Fruit fly (Drosophila melanogaster) whole organism, embryonic: ENCODE results near the gene CG9164.

ENCODE experiments used
- BEAF-32 ChIP-seq: fragments of 200-800 bp; sonication (Bioruptor generic); optimal IDR thresholded peaks from 3 replicates; lab custom pipeline; 2017; ENCODE audit warnings: missing biosample characterization, missing genetic modification characterization, mild to moderate bottlenecking, moderate library complexity, missing genetic modification reagents
- Bteb2 ChIP-seq: fragments of 200-800 bp; sonication (Bioruptor generic); optimal IDR thresholded peaks from 2 replicates; lab custom pipeline; 2016; ENCODE audit warnings: missing biosample characterization, missing genetic modification characterization
- CG10147 ChIP-seq: fragments of 200-800 bp; sonication (Bioruptor generic); optimal IDR thresholded peaks from 2 replicates; lab custom pipeline; 2019; ENCODE audit warnings: missing biosample characterization, mild to moderate bottlenecking, missing genetic modification characterization, moderate library complexity
- CG10431 ChIP-seq: fragments of 200-800 bp; sonication (Bioruptor generic); optimal IDR thresholded peaks from 3 replicates; lab custom pipeline; 2018; ENCODE audit warnings: missing biosample characterization, mild to moderate bottlenecking, missing genetic modification characterization
- CG11093 ChIP-seq: fragments of 200-800 bp; sonication (Bioruptor generic); IDR thresholded peaks from 3 replicates; pipeline ENCODE4 v1.3.6; 2022; ENCODE audit warnings: missing biosample characterization, missing genetic modification characterization
- CG11456 ChIP-seq: fragments of 200-800 bp; sonication (Bioruptor generic); IDR thresholded peaks from 3 replicates; pipeline ENCODE4 v1.3.6; 2022; ENCODE audit warnings: missing biosample characterization, missing genetic modification characterization
- CG12219 ChIP-seq: fragments of 200-800 bp; sonication (Bioruptor generic); optimal IDR thresholded peaks from 3 replicates; lab custom pipeline; 2018; ENCODE audit warnings: missing biosample characterization, mild to moderate bottlenecking, missing genetic modification characterization
- CG1233 ChIP-seq: fragments of 200-800 bp; sonication (Bioruptor generic); optimal IDR thresholded peaks from 4 replicates; lab custom pipeline; 2018; ENCODE audit warnings: missing biosample characterization, mild to moderate bottlenecking, missing genetic modification characterization
- CG12942 ChIP-seq: fragments of 200-800 bp; sonication (Bioruptor generic); optimal IDR thresholded peaks from 3 replicates; lab custom pipeline; 2016; ENCODE audit warnings: missing biosample characterization, missing genetic modification characterization
- CG13296 ChIP-seq: fragments of 200-800 bp; sonication (Bioruptor generic); optimal IDR thresholded peaks from 3 replicates; lab custom pipeline; 2018; ENCODE audit warnings: missing biosample characterization, mild to moderate bottlenecking, missing genetic modification characterization
- CG14667 ChIP-seq: fragments of 200-800 bp; sonication (Bioruptor generic); IDR thresholded peaks from 2 replicates; pipeline ENCODE4 v1.3.6; 2022; ENCODE audit warnings: missing biosample characterization, missing genetic modification characterization
- CG16779 ChIP-seq: fragments of 200-800 bp; sonication (Bioruptor generic); IDR thresholded peaks from 2 replicates; pipeline ENCODE4 v1.3.6; 2022; ENCODE audit warnings: missing biosample characterization, missing genetic modification characterization
- CG17328 ChIP-seq: fragments of 200-800 bp; sonication (Bioruptor generic); IDR thresholded peaks from 2 replicates; pipeline ENCODE4 v1.3.6; 2022; ENCODE audit warnings: missing biosample characterization, missing genetic modification characterization
- CG30431 ChIP-seq: fragments of 200-800 bp; sonication (Bioruptor generic); optimal IDR thresholded peaks from 2 replicates; lab custom pipeline; 2017; ENCODE audit warnings: missing biosample characterization, missing genetic modification characterization
- CG4282 ChIP-seq: fragments of 200-800 bp; sonication (Bioruptor generic); optimal IDR thresholded peaks from 2 replicates; lab custom pipeline; 2016; ENCODE audit warnings: missing biosample characterization, missing genetic modification characterization
- CG4617 ChIP-seq: fragments of 200-800 bp; sonication (Bioruptor generic); optimal IDR thresholded peaks from 3 replicates; lab custom pipeline; 2016; ENCODE audit warnings: missing biosample characterization, missing genetic modification characterization, borderline replicate concordance
- CG7928 ChIP-seq: fragments of 200-800 bp; sonication (Bioruptor generic); optimal IDR thresholded peaks from 2 replicates; lab custom pipeline; 2017; ENCODE audit warnings: missing biosample characterization, mild to moderate bottlenecking, missing genetic modification characterization
- CG9437 ChIP-seq: fragments of 200-800 bp; sonication (Bioruptor generic); optimal IDR thresholded peaks from 2 replicates; lab custom pipeline; 2018; ENCODE audit warnings: missing biosample characterization, mild to moderate bottlenecking, missing genetic modification characterization
- CG9932 ChIP-seq: fragments of 200-800 bp; sonication (Bioruptor generic); IDR thresholded peaks from 2 replicates; pipeline ENCODE4 v1.3.6; 2022; ENCODE audit warnings: missing biosample characterization, missing genetic modification characterization
- Dip3 ChIP-seq: fragments of 200-800 bp; sonication (Bioruptor generic); optimal IDR thresholded peaks from 3 replicates; lab custom pipeline; 2016; ENCODE audit warnings: missing biosample characterization, missing genetic modification characterization
- HLH3B ChIP-seq: fragments of 200-800 bp; sonication (Bioruptor generic); IDR thresholded peaks from 2 replicates; pipeline ENCODE4 v1.3.6; 2022; ENCODE audit warnings: missing biosample characterization, missing genetic modification characterization
- HmgZ ChIP-seq: fragments of 200-800 bp; sonication (Bioruptor generic); optimal IDR thresholded peaks from 2 replicates; lab custom pipeline; 2018; ENCODE audit warnings: missing biosample characterization, mild to moderate bottlenecking, missing genetic modification characterization
- Lpt ChIP-seq: fragments of >200 bp; optimal IDR thresholded peaks from 2 replicates; lab custom pipeline; 2018; ENCODE audit warnings: missing biosample characterization, missing genetic modification characterization
- Max ChIP-seq: fragments of 200-800 bp; sonication (Bioruptor generic); optimal IDR thresholded peaks from 2 replicates; lab custom pipeline; 2016; ENCODE audit warnings: missing biosample characterization, mild to moderate bottlenecking, missing genetic modification characterization
- Sin3A ChIP-seq: fragments of >200 bp; optimal IDR thresholded peaks from 2 replicates; lab custom pipeline; 2018
- Sry-δ ChIP-seq: fragments of 200-800 bp; sonication (Bioruptor generic); optimal IDR thresholded peaks from 2 replicates; lab custom pipeline; 2016; ENCODE audit warnings: missing biosample characterization, missing genetic modification characterization
- Ssrp ChIP-seq: fragments of 200-800 bp; sonication (Bioruptor generic); optimal IDR thresholded peaks from 2 replicates; lab custom pipeline; 2018; ENCODE audit warnings: missing biosample characterization, mild to moderate bottlenecking, missing genetic modification characterization, moderate library complexity
- Vsx1 ChIP-seq: fragments of 200-800 bp; sonication (Bioruptor generic); optimal IDR thresholded peaks from 2 replicates; lab custom pipeline; 2017; ENCODE audit warnings: missing biosample characterization, mild to moderate bottlenecking, missing genetic modification characterization, missing genetic modification reagents
- YL-1 ChIP-seq: fragments of 200-800 bp; sonication (Bioruptor generic); optimal IDR thresholded peaks from 3 replicates; lab custom pipeline; 2017; ENCODE audit warnings: missing biosample characterization, mild to moderate bottlenecking, missing genetic modification characterization
- amos ChIP-seq: fragments of 200-800 bp; sonication (Bioruptor generic); IDR thresholded peaks from 2 replicates; pipeline ENCODE4 v1.3.6; 2022; ENCODE audit warnings: missing biosample characterization, missing genetic modification characterization; ENCODE audit not compliant: partially characterized antibody
- ato ChIP-seq: fragments of 200-800 bp; sonication (Bioruptor generic); IDR thresholded peaks from 2 replicates; pipeline ENCODE4 v1.3.6; 2022; ENCODE audit warnings: missing biosample characterization, missing genetic modification characterization; ENCODE audit not compliant: partially characterized antibody
- az2 ChIP-seq: fragments of 200-800 bp; sonication (Bioruptor generic); optimal IDR thresholded peaks from 3 replicates; lab custom pipeline; 2016; ENCODE audit warnings: missing biosample characterization, missing genetic modification characterization
- caup ChIP-seq: fragments of 200-800 bp; sonication (Bioruptor generic); optimal IDR thresholded peaks from 3 replicates; lab custom pipeline; 2017; ENCODE audit warnings: missing biosample characterization, mild to moderate bottlenecking, missing genetic modification characterization, moderate library complexity; ENCODE audit not compliant: severe bottlenecking
- dati ChIP-seq: fragments of 200-800 bp; sonication (Bioruptor generic); IDR thresholded peaks from 2 replicates; pipeline ENCODE4 v1.3.6; 2022; ENCODE audit warnings: missing biosample characterization, missing genetic modification characterization
- esg ChIP-seq: fragments of 200-800 bp; sonication (Bioruptor generic); conservative IDR thresholded peaks from 2 replicates; pipeline ENCODE4 v1.3.6; 2022; ENCODE audit warnings: missing biosample characterization, missing genetic modification characterization
- exex ChIP-seq: fragments of 200-800 bp; sonication (Bioruptor generic); optimal IDR thresholded peaks from 4 replicates; lab custom pipeline; 2018; ENCODE audit warnings: missing biosample characterization, mild to moderate bottlenecking, missing genetic modification characterization, moderate library complexity
- ftz-f1 ChIP-seq: fragments of 200-800 bp; sonication (Bioruptor generic); optimal IDR thresholded peaks from 2 replicates; lab custom pipeline; 2016; ENCODE audit warnings: missing biosample characterization, missing genetic modification characterization
- gro ChIP-seq: fragments of 200-800 bp; sonication (Bioruptor generic); optimal IDR thresholded peaks from 2 replicates; lab custom pipeline; 2016; ENCODE audit warnings: missing biosample characterization, missing genetic modification characterization
- insv ChIP-seq, 2 experiments: fragments of 200-800 bp; sonication (Bioruptor generic); optimal IDR thresholded peaks; 3 replicates each; lab custom pipeline; 2016 to 2018; ENCODE audit warnings: missing biosample characterization in 2 of 2, missing genetic modification characterization in 2 of 2
- kay ChIP-seq: fragments of 200-800 bp; sonication (Bioruptor generic); optimal IDR thresholded peaks from 2 replicates; lab custom pipeline; 2016; ENCODE audit warnings: missing biosample characterization, missing genetic modification characterization
- kni ChIP-seq: fragments of 200-800 bp; sonication (Bioruptor generic); optimal IDR thresholded peaks from 3 replicates; lab custom pipeline; 2017; ENCODE audit warnings: mild to moderate bottlenecking, missing biosample characterization, missing genetic modification reagents, missing genetic modification characterization
- mld ChIP-seq: fragments of 200-800 bp; sonication (Bioruptor generic); IDR thresholded peaks from 3 replicates; pipeline ENCODE4 v1.3.6; 2022; ENCODE audit warnings: missing biosample characterization, missing genetic modification characterization; ENCODE audit not compliant: partially characterized antibody
- p53 ChIP-seq: fragments of 200-800 bp; sonication (Bioruptor generic); optimal IDR thresholded peaks from 2 replicates; lab custom pipeline; 2016; ENCODE audit warnings: missing biosample characterization, missing genetic modification characterization
- pum ChIP-seq: fragments of 200-800 bp; sonication (Bioruptor generic); optimal IDR thresholded peaks from 2 replicates; lab custom pipeline; 2016; ENCODE audit warnings: missing biosample characterization, missing genetic modification characterization
- run ChIP-seq: fragments of 200-800 bp; sonication (Bioruptor generic); optimal IDR thresholded peaks from 3 replicates; lab custom pipeline; 2018; ENCODE audit warnings: missing biosample characterization, mild to moderate bottlenecking, missing genetic modification characterization
- salm ChIP-seq: fragments of 200-800 bp; sonication (Bioruptor generic); optimal IDR thresholded peaks from 2 replicates; lab custom pipeline; 2018; ENCODE audit warnings: missing biosample characterization, mild to moderate bottlenecking, missing genetic modification characterization
- sc ChIP-seq, 3 experiments: fragments of >200 bp in 2 of 3; fragments of 200-800 bp in 1 of 3; sonication (Bioruptor generic) in 1 of 3; optimal IDR thresholded peaks; 2 replicates in 2 of 3; 3 replicates in 1 of 3; lab custom pipeline; 2017; ENCODE audit warnings: mild to moderate bottlenecking in 1 of 3, missing biosample characterization in 1 of 3, missing genetic modification characterization in 1 of 3, missing genetic modification reagents in 1 of 3
- slp2 ChIP-seq: fragments of 200-800 bp; sonication (Bioruptor generic); optimal IDR thresholded peaks from 2 replicates; lab custom pipeline; 2016; ENCODE audit warnings: missing biosample characterization, missing genetic modification characterization
- so ChIP-seq: fragments of 200-800 bp; sonication (Bioruptor generic); IDR thresholded peaks from 3 replicates; pipeline ENCODE4 v1.3.6; 2022; ENCODE audit warnings: missing biosample characterization, missing genetic modification characterization
- yki ChIP-seq: fragments of >200 bp; optimal IDR thresholded peaks from 3 replicates; lab custom pipeline; 2018
- zfh1 ChIP-seq: fragments of 200-800 bp; sonication (Bioruptor generic); IDR thresholded peaks from 3 replicates; pipeline ENCODE4 v1.3.6; 2022; ENCODE audit warnings: missing biosample characterization, missing genetic modification characterization

CG9164 gene

dm6 chrX:15344473-15345331, 40.5 kb downstream of the CG9164 start, which contains the start of the genes CG12608 and Prp5 (continued):
- no peak for TF ChIP-seq Ssrp
- no peak for TF ChIP-seq Dip3
- TF ChIP-seq kni (GFP tag; lab: Kevin White, UChicago), result no peak
- TF ChIP-seq pum (GFP tag; lab: Kevin White, UChicago), result no peak
- peak; percentile 30 for TF ChIP-seq CG4617 (GFP tag; lab: Kevin White, UChicago)
- no peak for TF ChIP-seq CG17328 (GFP tag; lab: Robert Waterston, UW)
- TF ChIP-seq HmgZ, result no peak
- no peak for TF ChIP-seq exex
- peak; percentile 60; the same call in 1 of the 2 replicates for TF ChIP-seq ato (GFP tag; lab: Robert Waterston, UW)
- TF ChIP-seq slp2, result no peak
- no peak for TF ChIP-seq zfh1
- TF ChIP-seq CG10431 (GFP tag; lab: Kevin White, UChicago), result no peak
- TF ChIP-seq esg (GFP tag; lab: Robert Waterston, UW), result no peak
- no peak for TF ChIP-seq yki (lab: Kevin White, UChicago)
- TF ChIP-seq CG7928, result no peak
- TF ChIP-seq gro (GFP tag; lab: Kevin White, UChicago), result no peak
- TF ChIP-seq salm (tag; lab: Kevin White, UChicago), result no peak
- no peak for TF ChIP-seq CG11456
- TF ChIP-seq sc (optimal IDR thresholded peaks at IDR 0.05; lab: Kevin White, UChicago), result no peak
- TF ChIP-seq sc (GFP tag; optimal IDR thresholded peaks at IDR 0.05; lab: Kevin White, UChicago), result no peak
- no peak for TF ChIP-seq CG14667 (GFP tag; lab: Robert Waterston, UW)
- peak; percentile 53 for TF ChIP-seq CG9932
- TF ChIP-seq dati (GFP tag; lab: Robert Waterston, UW), result no peak
- no peak for TF ChIP-seq HLH3B (GFP tag; lab: Robert Waterston, UW)
- TF ChIP-seq CG12942 (GFP tag; lab: Kevin White, UChicago), result no peak
- TF ChIP-seq CG13296, result no peak
- no peak for TF ChIP-seq CG10147 (GFP tag; lab: Kevin White, UChicago)
- no peak for TF ChIP-seq CG30431 (GFP tag; lab: Kevin White, UChicago)
- no peak for TF ChIP-seq CG12219 (GFP tag; lab: Kevin White, UChicago)
- TF ChIP-seq CG9437 (GFP tag; lab: Kevin White, UChicago), result peak; percentile 32
- TF ChIP-seq Lpt (GFP tag; lab: Kevin White, UChicago), result no peak
- TF ChIP-seq mld, result peak; percentile 66; the same call in 1 of the 3 replicates
- peak; percentile 76 for TF ChIP-seq Sry-δ (GFP tag; lab: Kevin White, UChicago)
- no peak for TF ChIP-seq CG4282 (GFP tag; lab: Kevin White, UChicago)
- no peak for TF ChIP-seq CG1233 (GFP tag; lab: Kevin White, UChicago)
- no peak for TF ChIP-seq CG16779 (GFP tag; lab: Robert Waterston, UW)
- TF ChIP-seq Max (GFP tag; lab: Kevin White, UChicago), result no peak
- TF ChIP-seq insv (GFP tag; optimal IDR thresholded peaks at IDR 0.05; lab: Kevin White, UChicago), result no peak
- TF ChIP-seq Sin3A (lab: Kevin White, UChicago), result no peak
- TF ChIP-seq run (tag; lab: Kevin White, UChicago), result no peak
- TF ChIP-seq kay (GFP tag; lab: Kevin White, UChicago), result no peak

- TF ChIP-seq Vsx1 (no peak), so (no peak), caup (GFP tag; lab: Kevin White, UChicago) (no peak), CG9932 (no peak), Bteb2 (GFP tag; lab: Kevin White, UChicago) (no peak), p53 (GFP tag; lab: Kevin White, UChicago) (no peak), YL-1 (GFP tag; lab: Kevin White, UChicago) (no peak), CG11093 (GFP tag; lab: Robert Waterston, UW) (no peak), ftz-f1 (GFP tag; lab: Kevin White, UChicago) (no peak), az2 (GFP tag; lab: Kevin White, UChicago) (no peak), amos (GFP tag; lab: Robert Waterston, UW) (0 out of 2 replicates have a peak, but pooled peaks have one; percentile 18), BEAF-32 (peak; percentile 31)
Observed at dm6 chrX:15342017-15342416, 43.2 kb downstream of the CG9164 start, which contains the start of gene CG9123. Gene CG9123, minus strand, starts transcription at chrX:15342117.
